Worm (Caenorhabditis elegans) whole organism, L4 larva: ENCODE results near the gene F32D8.14.

Experiments used
- D1046.2 ChIP-seq: fragments of 200-800 bp; sonication (Bioruptor generic); IDR thresholded peaks from 2 replicates; pipeline ENCODE4 v1.3.6; 2022; ENCODE audit warnings: missing genetic modification characterization, missing compliant biosample characterization
- F10B5.3 ChIP-seq: sonication (generic microtip); optimal IDR thresholded peaks from 2 replicates; lab custom pipeline; 2016; ENCODE audit warnings: mild to moderate bottlenecking, missing genetic modification characterization, missing compliant biosample characterization
- F37D6.2 ChIP-seq: sonication (generic microtip); optimal IDR thresholded peaks from 2 replicates; lab custom pipeline; 2016; ENCODE audit warnings: mild to moderate bottlenecking, missing genetic modification characterization, missing compliant biosample characterization
- R02D3.7 ChIP-seq: fragments of 150-350 bp; sonication (generic microtip); optimal IDR thresholded peaks from 3 replicates; lab custom pipeline; 2014; ENCODE audit warnings: missing biosample characterization, missing genetic modification characterization
- T20F7.1 ChIP-seq: fragments of 200-800 bp; sonication (Bioruptor generic); optimal IDR thresholded peaks from 2 replicates; lab custom pipeline; 2018; ENCODE audit warnings: mild to moderate bottlenecking, missing genetic modification characterization, missing compliant biosample characterization
- T26A8.4 ChIP-seq: fragments of 200-800 bp; sonication (Bioruptor generic); IDR thresholded peaks from 2 replicates; pipeline ENCODE4 v1.3.6; 2022; ENCODE audit warnings: missing genetic modification characterization, missing compliant biosample characterization
- Y75B8A.6 ChIP-seq: fragments of 200-800 bp; sonication (Bioruptor generic); IDR thresholded peaks from 2 replicates; pipeline ENCODE4 v1.3.6; 2022; ENCODE audit warnings: missing genetic modification reagents, missing genetic modification characterization, missing compliant biosample characterization
- ZK337.2 ChIP-seq: fragments of 200-800 bp; sonication (Bioruptor generic); IDR thresholded peaks from 2 replicates; pipeline ENCODE4 v1.3.6; 2022; ENCODE audit warnings: missing genetic modification reagents, missing genetic modification characterization, missing compliant biosample characterization
- aha-1 ChIP-seq: fragments of 150-350 bp; peaks from one replicate; lab custom pipeline; 2014; ENCODE audit warnings: missing biosample characterization, missing genetic modification characterization
- ama-1 ChIP-seq: fragments of 150-350 bp; optimal IDR thresholded peaks from 2 replicates; lab custom pipeline; 2014; ENCODE audit warnings: inconsistent platforms, mixed read lengths
- arid-1 ChIP-seq: fragments of 200-800 bp; sonication (Bioruptor generic); conservative IDR thresholded peaks from 2 replicates; pipeline ENCODE4 v1.3.6; 2022; ENCODE audit warnings: missing genetic modification reagents, missing genetic modification characterization, missing compliant biosample characterization
- attf-4 ChIP-seq: sonication (generic microtip); optimal IDR thresholded peaks from 3 replicates; lab custom pipeline; 2017; ENCODE audit warnings: missing biosample characterization, missing genetic modification characterization
- ceh-28 ChIP-seq: fragments of 150-350 bp; optimal IDR thresholded peaks from 2 replicates; lab custom pipeline; 2014; ENCODE audit warnings: missing biosample characterization, missing genetic modification reagents, missing genetic modification characterization
- ctbp-1 ChIP-seq: fragments of 200-800 bp; sonication (Bioruptor generic); IDR thresholded peaks from 2 replicates; pipeline ENCODE4 v1.3.6; 2022; ENCODE audit warnings: missing genetic modification reagents, missing genetic modification characterization, missing compliant biosample characterization
- daf-16 ChIP-seq, 3 experiments: sonication (generic microtip); optimal IDR thresholded peaks; 2 replicates each; lab custom pipeline; 2016 to 2017; ENCODE audit warnings: missing genetic modification characterization in 3 of 3, missing genetic modification reagents in 3 of 3, mild to moderate bottlenecking in 2 of 3, missing compliant biosample characterization in 2 of 3, missing biosample characterization in 1 of 3, moderate library complexity in 1 of 3
- dve-1 ChIP-seq: sonication (generic microtip); optimal IDR thresholded peaks from 2 replicates; lab custom pipeline; 2017; ENCODE audit warnings: antibody characterized with exemption, mild to moderate bottlenecking, missing genetic modification characterization, missing compliant biosample characterization; ENCODE audit not compliant: insufficient read depth
- egl-27 ChIP-seq: sonication (generic microtip); optimal IDR thresholded peaks from 3 replicates; lab custom pipeline; 2017; ENCODE audit warnings: missing biosample characterization, missing genetic modification reagents, missing genetic modification characterization
- fos-1 ChIP-seq: fragments of 150-350 bp; optimal IDR thresholded peaks from 2 replicates; lab custom pipeline; 2014; ENCODE audit warnings: missing biosample characterization, missing genetic modification characterization
- gei-8 ChIP-seq: fragments of 200-800 bp; sonication (Bioruptor generic); optimal IDR thresholded peaks from 2 replicates; lab custom pipeline; 2018; ENCODE audit warnings: mild to moderate bottlenecking, missing genetic modification characterization, missing compliant biosample characterization
- hif-1 ChIP-seq, 2 experiments: sonication (generic microtip); optimal IDR thresholded peaks; 2 replicates each; lab custom pipeline; 2016 to 2017; ENCODE audit warnings: missing compliant biosample characterization in 2 of 2, missing genetic modification characterization in 2 of 2, missing genetic modification reagents in 2 of 2, missing genotype in 2 of 2, mild to moderate bottlenecking in 1 of 2
- hlh-11 ChIP-seq: fragments of 200-800 bp; sonication (Bioruptor generic); optimal IDR thresholded peaks from 2 replicates; lab custom pipeline; 2018; ENCODE audit warnings: mild to moderate bottlenecking, missing genetic modification characterization, missing compliant biosample characterization
- hmg-1.1 ChIP-seq: fragments of 200-800 bp; sonication (Bioruptor generic); IDR thresholded peaks from 2 replicates; pipeline ENCODE4 v1.3.6; 2022; ENCODE audit warnings: missing genetic modification reagents, missing genetic modification characterization, missing compliant biosample characterization
- lin-1 ChIP-seq: fragments of 200-800 bp; sonication (Bioruptor generic); IDR thresholded peaks from 2 replicates; pipeline ENCODE4 v1.3.6; 2022; ENCODE audit warnings: missing genetic modification reagents, missing genetic modification characterization, missing compliant biosample characterization
- lin-29 ChIP-seq: fragments of 200-800 bp; sonication (Bioruptor generic); IDR thresholded peaks from 2 replicates; pipeline ENCODE4 v1.3.6; 2022; ENCODE audit warnings: missing genetic modification reagents, missing genetic modification characterization, missing compliant biosample characterization
- lin-38 ChIP-seq: fragments of 200-800 bp; sonication (Bioruptor generic); IDR thresholded peaks from 2 replicates; pipeline ENCODE4 v1.3.6; 2022; ENCODE audit warnings: missing genetic modification reagents, missing genetic modification characterization, missing compliant biosample characterization
- madf-5 ChIP-seq, 2 experiments: fragments of 200-800 bp; sonication (Bioruptor generic); IDR thresholded peaks; 2 replicates each; pipeline ENCODE4 v1.3.6; 2022; ENCODE audit warnings: missing compliant biosample characterization in 2 of 2, missing genetic modification characterization in 2 of 2
- madf-9 ChIP-seq: fragments of 200-800 bp; sonication (Bioruptor generic); conservative IDR thresholded peaks from 2 replicates; pipeline ENCODE4 v1.3.6; 2022; ENCODE audit warnings: missing genetic modification reagents, missing genetic modification characterization, missing compliant biosample characterization
- nhr-102 ChIP-seq: sonication (generic microtip); optimal IDR thresholded peaks from 2 replicates; lab custom pipeline; 2016; ENCODE audit warnings: mild to moderate bottlenecking, missing genetic modification characterization, moderate library complexity, missing compliant biosample characterization
- nhr-111 ChIP-seq: fragments of 200-800 bp; sonication (Bioruptor generic); optimal IDR thresholded peaks from 2 replicates; lab custom pipeline; 2018; ENCODE audit warnings: mild to moderate bottlenecking, missing genetic modification characterization, missing compliant biosample characterization
- nhr-25 ChIP-seq: sonication (generic microtip); optimal IDR thresholded peaks from 2 replicates; lab custom pipeline; 2017; ENCODE audit warnings: missing genetic modification characterization, mild to moderate bottlenecking, missing compliant biosample characterization, antibody characterized with exemption, moderate library complexity, borderline replicate concordance; ENCODE audit not compliant: insufficient read depth
- nhr-41 ChIP-seq: fragments of 200-800 bp; sonication (Bioruptor generic); IDR thresholded peaks from 2 replicates; pipeline ENCODE4 v1.3.6; 2022; ENCODE audit warnings: missing genetic modification reagents, missing genetic modification characterization, missing compliant biosample characterization
- nhr-42 ChIP-seq: fragments of 200-800 bp; sonication (Bioruptor generic); IDR thresholded peaks from 2 replicates; pipeline ENCODE4 v1.3.6; 2022; ENCODE audit warnings: missing genetic modification characterization, missing compliant biosample characterization
- nhr-6 ChIP-seq: fragments of 150-350 bp; optimal IDR thresholded peaks from 2 replicates; lab custom pipeline; 2014; ENCODE audit warnings: missing biosample characterization, missing genetic modification characterization
- pqm-1 ChIP-seq: sonication (generic microtip); optimal IDR thresholded peaks from 2 replicates; lab custom pipeline; 2017; ENCODE audit warnings: missing biosample characterization, missing genetic modification characterization
- rbr-2 ChIP-seq: sonication (generic microtip); optimal IDR thresholded peaks from 2 replicates; lab custom pipeline; 2016; ENCODE audit warnings: missing genotype, missing genetic modification characterization, missing compliant biosample characterization
- skn-1 ChIP-seq: fragments of 150-350 bp; optimal IDR thresholded peaks from 2 replicates; lab custom pipeline; 2014; ENCODE audit warnings: missing biosample characterization, missing genetic modification characterization
- tra-1 ChIP-seq: fragments of 200-800 bp; sonication (Bioruptor generic); IDR thresholded peaks from 2 replicates; pipeline ENCODE4 v1.3.6; 2022; ENCODE audit warnings: missing genetic modification reagents, missing genetic modification characterization, missing compliant biosample characterization
- unc-130 ChIP-seq: sonication (generic microtip); optimal IDR thresholded peaks from 2 replicates; lab custom pipeline; 2016; ENCODE audit warnings: missing genetic modification reagents, missing genetic modification characterization, missing compliant biosample characterization
- unc-39 ChIP-seq: sonication (generic microtip); optimal IDR thresholded peaks from 2 replicates; lab custom pipeline; 2017; ENCODE audit warnings: missing biosample characterization, missing genetic modification characterization
- unc-62 ChIP-seq, 3 experiments: fragments of 150-350 bp in 1 of 3; sonication (generic microtip); optimal IDR thresholded peaks in 2 of 3; peaks in 1 of 3; 1 replicate in 1 of 3; 2 replicates in 2 of 3; lab custom pipeline; 2014 to 2017; ENCODE audit warnings: missing biosample characterization in 3 of 3, missing genetic modification characterization in 3 of 3, missing genetic modification reagents in 3 of 3, missing genotype in 1 of 3
- vab-7 ChIP-seq: fragments of 200-800 bp; sonication (Bioruptor generic); IDR thresholded peaks from 2 replicates; pipeline ENCODE4 v1.3.6; 2022; ENCODE audit warnings: missing genetic modification reagents, missing genetic modification characterization, missing compliant biosample characterization
- zip-2 ChIP-seq: fragments of 150-350 bp; optimal IDR thresholded peaks from 2 replicates; lab custom pipeline; 2014; ENCODE audit warnings: missing biosample characterization, missing genetic modification characterization
- ztf-7 ChIP-seq: fragments of 150-350 bp; optimal IDR thresholded peaks from 2 replicates; lab custom pipeline; 2014; ENCODE audit warnings: missing biosample characterization, missing genetic modification characterization

F32D8.14 gene

DNA sequence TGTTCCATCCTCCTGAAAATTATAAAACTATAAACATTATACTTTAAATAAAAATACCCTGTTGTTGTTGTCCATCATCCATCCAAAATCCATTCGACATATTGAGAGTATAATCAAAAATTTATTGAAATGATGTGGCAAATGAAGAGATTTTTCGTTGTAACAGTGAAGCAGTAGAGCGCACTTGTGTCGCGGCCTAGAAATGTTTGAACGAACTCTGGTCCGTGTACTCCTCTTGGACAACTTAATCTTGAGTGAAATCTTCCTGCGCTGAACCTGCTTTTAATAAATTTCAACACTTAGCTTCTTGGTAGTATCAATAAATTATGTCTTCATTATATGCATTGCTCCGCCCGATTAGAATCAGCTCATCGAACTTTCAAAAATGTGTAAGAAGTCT is at the start of gene F32D8.14, which contains the start of gene F32D8.5 (continued):
- TF ChIP-seq nhr-111 (no peak), tra-1 (GFP tag; lab: Robert Waterston, UW) (no peak)
- TF ChIP-seq, all 104 proteins: peak for 38

DNA sequence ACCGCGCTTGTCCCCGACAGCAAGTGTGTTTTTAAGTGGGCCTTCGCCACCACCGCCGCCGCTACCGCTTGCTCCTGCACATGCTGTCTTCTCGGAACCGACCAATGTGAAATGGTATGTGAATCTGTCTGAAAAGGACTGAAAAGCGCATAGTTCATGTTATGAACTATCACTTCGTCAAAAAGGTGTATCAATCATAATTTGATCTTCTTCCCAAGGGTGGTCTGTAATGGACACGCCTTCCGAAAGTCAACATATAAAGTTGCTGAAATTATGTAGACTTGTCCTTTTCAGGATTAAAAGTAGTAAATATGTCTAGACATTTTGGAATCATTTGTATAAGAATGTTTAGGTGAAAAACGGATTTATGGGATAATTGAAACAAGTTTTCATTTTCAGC is 47.6 kb upstream of the F32D8.14 start, which contains the start of gene zip-9:
Gene zip-9, plus strand, starts transcription at position 301 of the 400 bp plus-strand sequence.
- TF ChIP-seq Y75B8A.6 (GFP tag; lab: Robert Waterston, UW) (0 out of 2 replicates have a peak, but pooled peaks have one; percentile 18), ama-1 (lab: Kevin White, UChicago) (no peak)
- TF ChIP-seq, all 104 proteins: peak for 1

DNA sequence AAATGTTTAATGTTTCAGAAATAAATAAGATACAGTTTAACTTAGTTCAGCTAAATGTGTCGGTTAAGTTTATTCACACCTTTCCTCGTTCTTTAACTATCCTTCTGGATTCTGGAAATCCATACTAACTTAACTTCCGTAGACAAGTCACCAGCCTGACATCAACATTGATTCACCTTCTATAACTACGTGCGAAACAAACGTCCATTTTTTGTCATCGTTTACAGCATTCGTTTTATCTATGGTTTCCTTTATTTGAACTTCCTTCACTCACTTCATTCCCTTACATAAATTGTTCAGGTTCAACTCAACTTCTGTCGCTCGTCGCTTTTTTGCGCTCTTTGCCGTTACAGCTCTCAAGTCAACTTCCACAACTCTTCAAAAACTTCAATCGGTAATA is 46.6 kb upstream of the F32D8.14 start, which contains the start of gene F17C11.26:
Gene F17C11.26, plus strand, starts transcription at position 301 of the 400 bp plus-strand sequence.
- TF ChIP-seq nhr-25 (no peak), ZK337.2 (GFP tag; lab: Robert Waterston, UW) (no peak), ceh-28 (tag; lab: Kevin White, UChicago) (no peak), unc-39 (tag; lab: Kevin White, UChicago) (no peak), zip-2 (tag; lab: Kevin White, UChicago) (no peak), arid-1 (no peak), gei-8 (GFP tag; lab: Kevin White, UChicago) (no peak), aha-1 (tag; lab: Kevin White, UChicago) (no peak), unc-130 (GFP tag; lab: Kevin White, UChicago) (no peak), attf-4 (tag; lab: Kevin White, UChicago) (no peak), hmg-1.1 (no peak), ctbp-1 (GFP tag; lab: Robert Waterston, UW) (no peak), skn-1 (tag; lab: Kevin White, UChicago) (no peak)

DNA sequence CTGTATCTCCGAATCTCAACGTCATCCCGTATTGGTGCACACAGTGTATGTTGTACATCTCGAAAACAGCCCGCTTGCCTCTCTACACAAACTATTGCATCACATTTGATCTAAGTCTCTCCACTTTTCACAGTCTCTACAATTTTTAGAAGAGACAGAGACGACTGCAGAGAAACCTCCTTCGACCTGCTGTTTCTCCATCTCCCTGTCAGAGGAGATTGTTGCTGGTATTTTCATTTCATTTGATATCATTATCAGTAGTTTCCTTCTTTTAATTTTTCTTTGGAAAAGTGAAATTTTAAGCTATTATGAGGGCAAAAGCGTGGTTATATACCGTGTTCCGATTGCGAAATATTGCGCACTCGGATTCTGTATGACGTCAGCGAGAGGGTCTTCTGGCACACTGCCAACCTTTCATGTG is 46.0 kb upstream of the F32D8.14 start:
- TF ChIP-seq T26A8.4 (GFP tag; lab: Robert Waterston, UW) = peak; percentile 77; the same call in 1 of the 2 replicates
- TF ChIP-seq R02D3.7 (tag; lab: Kevin White, UChicago) = no peak
- peak; percentile 38 for TF ChIP-seq lin-38
- no peak for TF ChIP-seq daf-16 (GFP tag; optimal IDR thresholded peaks at IDR 0.05; lab: Kevin White, UChicago)
- TF ChIP-seq daf-16 (tag; optimal IDR thresholded peaks at IDR 0.05; lab: Kevin White, UChicago) = peak; percentile 93
- TF ChIP-seq lin-1 (GFP tag; lab: Robert Waterston, UW) = no peak; the same call in 1 of the 2 replicates
- TF ChIP-seq nhr-42 (GFP tag; lab: Robert Waterston, UW) = no peak
- TF ChIP-seq nhr-102 (tag; lab: Kevin White, UChicago) = peak; percentile 82
- TF ChIP-seq madf-5 (GFP tag; IDR thresholded peaks at IDR 0.05; lab: Robert Waterston, UW) = no peak
- peak in 1 of 2 experiments; percentile 96 for TF ChIP-seq unc-62 (GFP tag; optimal IDR thresholded peaks at IDR 0.05 in 1 of 2; lab: Kevin White, UChicago)
- TF ChIP-seq unc-62 (tag; optimal IDR thresholded peaks at IDR 0.05; lab: Kevin White, UChicago) = no peak
- no peak for TF ChIP-seq D1046.2 (GFP tag; lab: Robert Waterston, UW)
- TF ChIP-seq skn-1 (tag; lab: Kevin White, UChicago) = no peak
- peak; percentile 42 for TF ChIP-seq rbr-2
- TF ChIP-seq nhr-41 (GFP tag; lab: Robert Waterston, UW) = 0 out of 2 replicates have a peak, but pooled peaks have one; percentile 31
- TF ChIP-seq madf-9 (GFP tag; lab: Robert Waterston, UW) = no peak
- TF ChIP-seq nhr-6 (tag; lab: Kevin White, UChicago) = peak; percentile 8
- TF ChIP-seq F10B5.3 (tag; lab: Kevin White, UChicago) = no peak
- no peak for TF ChIP-seq unc-39 (tag; lab: Kevin White, UChicago)
- peak in 1 of 2 experiments; percentile 51 for TF ChIP-seq hif-1 (tag; optimal IDR thresholded peaks at IDR 0.05; lab: Kevin White, UChicago)
- TF ChIP-seq Y75B8A.6 (GFP tag; lab: Robert Waterston, UW) = no peak
- peak; percentile 88 for TF ChIP-seq dve-1 (tag; lab: Kevin White, UChicago)
- peak; percentile 28 for TF ChIP-seq pqm-1 (tag; lab: Kevin White, UChicago)
- TF ChIP-seq vab-7 = no peak
- TF ChIP-seq ctbp-1 (GFP tag; lab: Robert Waterston, UW) = no peak
- TF ChIP-seq lin-29 (GFP tag; lab: Robert Waterston, UW) = no peak
- no peak for TF ChIP-seq nhr-111
- peak; percentile 33 for TF ChIP-seq F37D6.2 (tag; lab: Kevin White, UChicago)
- TF ChIP-seq T20F7.1 = peak; percentile 28
- peak; percentile 95 for TF ChIP-seq hlh-11 (tag; lab: Kevin White, UChicago)
- peak; percentile 91 for TF ChIP-seq ztf-7
- TF ChIP-seq aha-1 (tag; lab: Kevin White, UChicago) = peak; percentile 49
- no peak for TF ChIP-seq egl-27 (tag; lab: Kevin White, UChicago)
- no peak for TF ChIP-seq fos-1 (tag; lab: Kevin White, UChicago)
- TF ChIP-seq nhr-25 = no peak
